Worm (Caenorhabditis elegans): ENCODE data around the gene Y57A10B.7.

The Y57A10B.7 gene

ce11 chrII:12429743-12430142 lies 36.2 kb upstream of the Y57A10B.7 start, which contains the start of gene Y57A10C.8:
Gene Y57A10C.8, minus strand, starts transcription at chrII:12429843.
- TF ChIP-seq lsy-2 (tag; optimal IDR thresholded peaks at IDR 0.05) (no peak), nhr-76 (tag; optimal IDR thresholded peaks at IDR 0.05) (no peak), pha-4 (tag; optimal IDR thresholded peaks at IDR 0.05) (no peak), nhr-28 (tag; optimal IDR thresholded peaks at IDR 0.05) (no peak), ham-2 (GFP tag; optimal IDR thresholded peaks at IDR 0.05) (no peak), ceh-83 (GFP tag; optimal IDR thresholded peaks at IDR 0.05) (no peak), snpc-4 (tag; optimal IDR thresholded peaks at IDR 0.05) (no peak), unc-62 (GFP tag; optimal IDR thresholded peaks at IDR 0.05) (no peak), mep-1 (tag; optimal IDR thresholded peaks at IDR 0.05) (no peak), ceh-39 (tag; optimal IDR thresholded peaks at IDR 0.05) (no peak), blmp-1 (tag; optimal IDR thresholded peaks at IDR 0.05) (no peak), nhr-12 (tag; optimal IDR thresholded peaks at IDR 0.05) (no peak), sem-2 (GFP tag; optimal IDR thresholded peaks at IDR 0.05) (no peak), nhr-2 (tag; optimal IDR thresholded peaks at IDR 0.05) (no peak)

- TF ChIP-seq ceh-83 (GFP tag; optimal IDR thresholded peaks at IDR 0.05) (no peak), bed-3 (GFP tag; optimal IDR thresholded peaks at IDR 0.05) (no peak), nhr-12 (tag; optimal IDR thresholded peaks at IDR 0.05) (no peak)
These were observed 32.1 kb upstream of the Y57A10B.7 start, which contains the start of gene daf-22 for ce11 chrII:12425644-12426222. Gene daf-22, minus strand, starts transcription at chrII:12425694.

- TF ChIP-seq flh-1 (GFP tag; optimal IDR thresholded peaks at IDR 0.05) (no peak), blmp-1 (tag; optimal IDR thresholded peaks at IDR 0.05) (no peak), zip-8 (tag; optimal IDR thresholded peaks at IDR 0.05) (no peak), ces-1 (GFP tag; optimal IDR thresholded peaks at IDR 0.05) (no peak), unc-39 (tag; optimal IDR thresholded peaks at IDR 0.05) (no peak), sptf-1 (tag; optimal IDR thresholded peaks at IDR 0.05) (no peak), lsy-2 (tag; optimal IDR thresholded peaks at IDR 0.05) (no peak), unc-120 (tag; optimal IDR thresholded peaks at IDR 0.05; ENCODE audit: poor library complexity, severe bottlenecking) (no peak), nhr-28 (tag; optimal IDR thresholded peaks at IDR 0.05) (no peak), unc-62 (GFP tag; optimal IDR thresholded peaks at IDR 0.05) (no peak)
These were observed 26.9 kb upstream of the Y57A10B.7 start, which contains the start of gene sre-26 for ce11 chrII:12420486-12420885. Gene sre-26, minus strand, starts transcription at chrII:12420586.

- TF ChIP-seq unc-39 (tag; optimal IDR thresholded peaks at IDR 0.05) = no peak
- no peak for TF ChIP-seq sem-2 (GFP tag; optimal IDR thresholded peaks at IDR 0.05)
- TF ChIP-seq nhr-12 (tag; optimal IDR thresholded peaks at IDR 0.05) = no peak
- TF ChIP-seq flh-1 (GFP tag; optimal IDR thresholded peaks at IDR 0.05) = no peak
- no peak for TF ChIP-seq nhr-2 (tag; optimal IDR thresholded peaks at IDR 0.05)
- TF ChIP-seq ceh-83 (GFP tag; optimal IDR thresholded peaks at IDR 0.05) = no peak
- TF ChIP-seq lin-13 (tag; optimal IDR thresholded peaks at IDR 0.05) = no peak
- no peak for TF ChIP-seq pha-4 (tag; optimal IDR thresholded peaks at IDR 0.05)
- no peak for TF ChIP-seq drap-1 (GFP tag; optimal IDR thresholded peaks at IDR 0.05)
- TF ChIP-seq mls-2 (tag; optimal IDR thresholded peaks at IDR 0.05) = no peak
- TF ChIP-seq mep-1 (tag; optimal IDR thresholded peaks at IDR 0.05) = no peak
- no peak for TF ChIP-seq lsy-2 (tag; optimal IDR thresholded peaks at IDR 0.05)
- TF ChIP-seq snpc-4 (tag; optimal IDR thresholded peaks at IDR 0.05) = no peak
- TF ChIP-seq elt-1 (tag; optimal IDR thresholded peaks at IDR 0.05; ENCODE audit: borderline replicate concordance, insufficient read depth) = no peak
- TF ChIP-seq unc-120 (tag; optimal IDR thresholded peaks at IDR 0.05; ENCODE audit: poor library complexity, severe bottlenecking) = no peak
- no peak for TF ChIP-seq mab-5 (tag; optimal IDR thresholded peaks at IDR 0.05)
These were observed 24.4 kb upstream of the Y57A10B.7 start for ce11 chrII:12417996-12418395.

- TF ChIP-seq flh-1 (GFP tag; optimal IDR thresholded peaks at IDR 0.05) = no peak
- TF ChIP-seq unc-39 (tag; optimal IDR thresholded peaks at IDR 0.05) = no peak
- TF ChIP-seq hlh-1 (tag; optimal IDR thresholded peaks at IDR 0.05) = no peak
- TF ChIP-seq elt-1 (tag; optimal IDR thresholded peaks at IDR 0.05; ENCODE audit: borderline replicate concordance, insufficient read depth) = no peak
- TF ChIP-seq mab-5 (tag; optimal IDR thresholded peaks at IDR 0.05) = no peak
- TF ChIP-seq pha-4 (tag; optimal IDR thresholded peaks at IDR 0.05) = no peak
- TF ChIP-seq drap-1 (GFP tag; optimal IDR thresholded peaks at IDR 0.05) = no peak
- no peak for TF ChIP-seq mep-1 (tag; optimal IDR thresholded peaks at IDR 0.05)
- TF ChIP-seq nhr-237 (tag; optimal IDR thresholded peaks at IDR 0.05) = no peak
- TF ChIP-seq ceh-39 (tag; optimal IDR thresholded peaks at IDR 0.05) = no peak
- no peak for TF ChIP-seq unc-120 (tag; optimal IDR thresholded peaks at IDR 0.05; ENCODE audit: poor library complexity, severe bottlenecking)
- no peak for TF ChIP-seq zip-8 (tag; optimal IDR thresholded peaks at IDR 0.05)
- no peak for TF ChIP-seq M03D4.4 (tag; optimal IDR thresholded peaks at IDR 0.05)
- no peak for TF ChIP-seq lsy-2 (tag; optimal IDR thresholded peaks at IDR 0.05)
- TF ChIP-seq tbx-8 (GFP tag; optimal IDR thresholded peaks at IDR 0.05) = no peak
- TF ChIP-seq nhr-28 (tag; optimal IDR thresholded peaks at IDR 0.05) = no peak
These were observed 23.9 kb upstream of the Y57A10B.7 start, which contains the start of gene sre-27 for ce11 chrII:12417514-12417913. Gene sre-27, minus strand, starts transcription at chrII:12417614.

All from whole organism, mixed stage, embryonic.